Fruit fly (Drosophila melanogaster) Kc167 (cell line): ENCODE measurements around the gene onecut.

Experiments
- Myc ChIP-seq: fragments of >200 bp; optimal IDR thresholded peaks from 2 replicates; lab custom pipeline; 2017; ENCODE audit warnings: missing external identifiers
- Sin3A ChIP-seq: fragments of >200 bp; optimal IDR thresholded peaks from 2 replicates; lab custom pipeline; 2018; ENCODE audit warnings: missing external identifiers
- h ChIP-seq: fragments of >200 bp; optimal IDR thresholded peaks from 3 replicates; lab custom pipeline; 2018; ENCODE audit warnings: missing external identifiers
- psq ChIP-seq: fragments of >200 bp; optimal IDR thresholded peaks from 2 replicates; lab custom pipeline; 2017; ENCODE audit warnings: missing external identifiers
- ttk ChIP-seq: sonication (Bioruptor generic); optimal IDR thresholded peaks from 2 replicates; lab custom pipeline; 2017; ENCODE audit warnings: missing external identifiers

dm6 chr4:557095-557878 is 50.2 kb downstream of the onecut start, which contains the start of gene Tdg:
- TF ChIP-seq psq, result no peak
- no peak for TF ChIP-seq Myc
- TF ChIP-seq Sin3A (lab: Kevin White, UChicago), result no peak
- no peak for TF ChIP-seq ttk
- TF ChIP-seq h (lab: Kevin White, UChicago), result no peak
